Fruit fly (Drosophila melanogaster) whole organism, embryonic: ENCODE results near the gene CG46463.
A peak's percentile ranks its signal among the peaks of the same experiment; 100 is the strongest.

Source experiments
- B-H2 ChIP-seq: fragments of 200-800 bp; sonication (Bioruptor generic); optimal IDR thresholded peaks from 2 replicates; lab custom pipeline; 2018; ENCODE audit warnings: missing biosample characterization, mild to moderate bottlenecking, missing genetic modification characterization
- Bgb ChIP-seq: fragments of 200-800 bp; sonication (Bioruptor generic); IDR thresholded peaks from 2 replicates; pipeline ENCODE4 v1.3.6; 2022; ENCODE audit warnings: missing biosample characterization, missing genetic modification characterization; ENCODE audit not compliant: partially characterized antibody
- BtbVII ChIP-seq: fragments of 200-800 bp; sonication (Bioruptor generic); optimal IDR thresholded peaks from 3 replicates; lab custom pipeline; 2017; ENCODE audit warnings: missing biosample characterization, mild to moderate bottlenecking, missing genetic modification characterization
- CG10147 ChIP-seq: fragments of 200-800 bp; sonication (Bioruptor generic); optimal IDR thresholded peaks from 2 replicates; lab custom pipeline; 2019; ENCODE audit warnings: missing biosample characterization, mild to moderate bottlenecking, missing genetic modification characterization, moderate library complexity
- CG10267 ChIP-seq: fragments of 200-800 bp; sonication (Bioruptor generic); optimal IDR thresholded peaks from 2 replicates; lab custom pipeline; 2018; ENCODE audit warnings: missing biosample characterization, mild to moderate bottlenecking, missing genetic modification characterization, moderate library complexity
- CG10543 ChIP-seq: fragments of 200-800 bp; sonication (Bioruptor generic); optimal IDR thresholded peaks from 3 replicates; lab custom pipeline; 2017; ENCODE audit warnings: missing biosample characterization, mild to moderate bottlenecking, missing genetic modification characterization, moderate library complexity
- CG10959 ChIP-seq: fragments of 200-800 bp; sonication (Bioruptor generic); IDR thresholded peaks from 2 replicates; pipeline ENCODE4 v1.3.6; 2022; ENCODE audit warnings: missing biosample characterization, missing genetic modification characterization
- CG12104 ChIP-seq: fragments of 200-800 bp; sonication (Bioruptor generic); optimal IDR thresholded peaks from 3 replicates; lab custom pipeline; 2016; ENCODE audit warnings: missing biosample characterization, missing genetic modification characterization
- CG13775 ChIP-seq: fragments of 200-800 bp; sonication (Bioruptor generic); optimal IDR thresholded peaks from 3 replicates; lab custom pipeline; 2017; ENCODE audit warnings: missing biosample characterization, mild to moderate bottlenecking, missing genetic modification characterization
- CG15696 ChIP-seq: fragments of 200-800 bp; sonication (Bioruptor generic); optimal IDR thresholded peaks from 2 replicates; lab custom pipeline; 2019; ENCODE audit warnings: missing biosample characterization, mild to moderate bottlenecking, missing genetic modification characterization, moderate library complexity
- CG17385 ChIP-seq: fragments of 200-800 bp; sonication (Bioruptor generic); optimal IDR thresholded peaks from 3 replicates; lab custom pipeline; 2018; ENCODE audit warnings: missing biosample characterization, mild to moderate bottlenecking, missing genetic modification characterization
- CG17912 ChIP-seq: fragments of 200-800 bp; sonication (Bioruptor generic); optimal IDR thresholded peaks from 2 replicates; lab custom pipeline; 2018; ENCODE audit warnings: missing biosample characterization, mild to moderate bottlenecking, missing genetic modification characterization
- CG34224 ChIP-seq: fragments of 200-800 bp; sonication (Bioruptor generic); IDR thresholded peaks from 3 replicates; pipeline ENCODE4 v1.3.6; 2022; ENCODE audit warnings: missing biosample characterization, missing genetic modification characterization; ENCODE audit not compliant: partially characterized antibody
- CG3838 ChIP-seq: fragments of 200-800 bp; sonication (Bioruptor generic); optimal IDR thresholded peaks from 3 replicates; lab custom pipeline; 2016; ENCODE audit warnings: missing biosample characterization, missing genetic modification characterization
- CG43689 ChIP-seq: fragments of 200-800 bp; sonication (Bioruptor generic); IDR thresholded peaks from 2 replicates; pipeline ENCODE4 v1.3.6; 2022; ENCODE audit warnings: missing biosample characterization, missing genetic modification characterization
- CG4820 ChIP-seq: fragments of 200-800 bp; sonication (Bioruptor generic); optimal IDR thresholded peaks from 3 replicates; lab custom pipeline; 2016; ENCODE audit warnings: missing biosample characterization, missing genetic modification characterization
- CG7786 ChIP-seq: fragments of 200-800 bp; sonication (Bioruptor generic); optimal IDR thresholded peaks from 2 replicates; lab custom pipeline; 2016; ENCODE audit warnings: missing biosample characterization, missing genetic modification characterization
- CG8388 ChIP-seq: fragments of 200-800 bp; sonication (Bioruptor generic); optimal IDR thresholded peaks from 2 replicates; lab custom pipeline; 2019; ENCODE audit warnings: missing biosample characterization, mild to moderate bottlenecking, missing genetic modification characterization, moderate library complexity
- CG8765 ChIP-seq: fragments of 200-800 bp; sonication (Bioruptor generic); IDR thresholded peaks from 2 replicates; pipeline ENCODE4 v1.3.6; 2022; ENCODE audit warnings: missing biosample characterization, missing genetic modification characterization
- CG9797 ChIP-seq: fragments of 200-800 bp; sonication (Bioruptor generic); optimal IDR thresholded peaks from 3 replicates; lab custom pipeline; 2018; ENCODE audit warnings: missing biosample characterization, mild to moderate bottlenecking, missing genetic modification characterization
- Deaf1 ChIP-seq: fragments of 200-800 bp; optimal IDR thresholded peaks from 3 replicates; lab custom pipeline; 2019; ENCODE audit warnings: missing biosample characterization, mild to moderate bottlenecking, missing genetic modification characterization, moderate library complexity
- Dip3 ChIP-seq: fragments of 200-800 bp; sonication (Bioruptor generic); optimal IDR thresholded peaks from 3 replicates; lab custom pipeline; 2016; ENCODE audit warnings: missing biosample characterization, missing genetic modification characterization
- Dll ChIP-seq: fragments of 200-800 bp; sonication (Bioruptor generic); IDR thresholded peaks from 4 replicates; pipeline ENCODE4 v1.3.6; 2022; ENCODE audit warnings: missing biosample characterization, missing genetic modification characterization; ENCODE audit not compliant: partially characterized antibody
- Hand ChIP-seq: fragments of 200-800 bp; sonication (Bioruptor generic); optimal IDR thresholded peaks from 2 replicates; lab custom pipeline; 2017; ENCODE audit warnings: mild to moderate bottlenecking, missing biosample characterization, missing genetic modification reagents, missing genetic modification characterization
- Jarid2 ChIP-seq: fragments of 200-800 bp; sonication (Bioruptor generic); optimal IDR thresholded peaks from 3 replicates; lab custom pipeline; 2017; ENCODE audit warnings: mild to moderate bottlenecking, missing biosample characterization, missing genetic modification reagents, missing genetic modification characterization
- Nf-YC ChIP-seq: fragments of 200-800 bp; optimal IDR thresholded peaks from 3 replicates; lab custom pipeline; 2019; ENCODE audit warnings: missing biosample characterization, mild to moderate bottlenecking, missing genetic modification characterization, moderate library complexity
- Oaz ChIP-seq: fragments of 200-800 bp; sonication (Bioruptor generic); IDR thresholded peaks from 2 replicates; pipeline ENCODE4 v1.3.6; 2022; ENCODE audit warnings: missing biosample characterization, missing genetic modification characterization
- ato ChIP-seq: fragments of 200-800 bp; sonication (Bioruptor generic); IDR thresholded peaks from 2 replicates; pipeline ENCODE4 v1.3.6; 2022; ENCODE audit warnings: missing biosample characterization, missing genetic modification characterization; ENCODE audit not compliant: partially characterized antibody
- az2 ChIP-seq: fragments of 200-800 bp; sonication (Bioruptor generic); optimal IDR thresholded peaks from 3 replicates; lab custom pipeline; 2016; ENCODE audit warnings: missing biosample characterization, missing genetic modification characterization
- btn ChIP-seq: fragments of 200-800 bp; sonication (Bioruptor generic); optimal IDR thresholded peaks from 2 replicates; lab custom pipeline; 2016; ENCODE audit warnings: missing biosample characterization, missing genetic modification characterization
- da ChIP-seq: fragments of 200-800 bp; sonication (Bioruptor generic); optimal IDR thresholded peaks from 2 replicates; lab custom pipeline; 2016; ENCODE audit warnings: missing biosample characterization, missing genetic modification characterization
- dimm ChIP-seq: fragments of 200-800 bp; sonication (Bioruptor generic); IDR thresholded peaks from 2 replicates; pipeline ENCODE4 v1.3.6; 2022; ENCODE audit warnings: missing biosample characterization, missing genetic modification characterization
- esg ChIP-seq: fragments of 200-800 bp; sonication (Bioruptor generic); conservative IDR thresholded peaks from 2 replicates; pipeline ENCODE4 v1.3.6; 2022; ENCODE audit warnings: missing biosample characterization, missing genetic modification characterization
- fru ChIP-seq: fragments of >200 bp; optimal IDR thresholded peaks from 2 replicates; lab custom pipeline; 2017
- hbn ChIP-seq: fragments of 200-800 bp; sonication (Bioruptor generic); IDR thresholded peaks from 2 replicates; pipeline ENCODE4 v1.3.6; 2022; ENCODE audit warnings: missing biosample characterization, missing genetic modification characterization; ENCODE audit not compliant: partially characterized antibody
- jing ChIP-seq: fragments of 200-800 bp; sonication (Bioruptor generic); optimal IDR thresholded peaks from 2 replicates; lab custom pipeline; 2018; ENCODE audit warnings: missing biosample characterization, mild to moderate bottlenecking, missing genetic modification characterization
- ken ChIP-seq: fragments of 200-800 bp; sonication (Bioruptor generic); IDR thresholded peaks from 3 replicates; pipeline ENCODE4 v1.3.6; 2022; ENCODE audit warnings: missing biosample characterization, missing genetic modification characterization
- klu ChIP-seq: fragments of 200-800 bp; sonication (Bioruptor generic); IDR thresholded peaks from 2 replicates; pipeline ENCODE4 v1.3.6; 2022; ENCODE audit warnings: missing biosample characterization, missing genetic modification characterization
- lmd ChIP-seq: fragments of 200-800 bp; sonication (Bioruptor generic); IDR thresholded peaks from 2 replicates; pipeline ENCODE4 v1.3.6; 2022; ENCODE audit warnings: missing biosample characterization, missing genetic modification characterization
- mirr ChIP-seq: fragments of 200-800 bp; sonication (Bioruptor generic); optimal IDR thresholded peaks from 3 replicates; lab custom pipeline; 2018; ENCODE audit warnings: missing biosample characterization, mild to moderate bottlenecking, missing genetic modification characterization
- nau ChIP-seq: fragments of 200-800 bp; sonication (Bioruptor generic); optimal IDR thresholded peaks from 3 replicates; lab custom pipeline; 2017; ENCODE audit warnings: missing biosample characterization, mild to moderate bottlenecking, missing genetic modification characterization, missing genetic modification reagents
- nom ChIP-seq: fragments of 200-800 bp; sonication (Bioruptor generic); optimal IDR thresholded peaks from 2 replicates; lab custom pipeline; 2017; ENCODE audit warnings: missing biosample characterization, missing genetic modification characterization, mild to moderate bottlenecking, moderate library complexity, missing genetic modification reagents
- oc ChIP-seq: fragments of 200-800 bp; sonication (Bioruptor generic); optimal IDR thresholded peaks from 2 replicates; lab custom pipeline; 2018; ENCODE audit warnings: missing biosample characterization, mild to moderate bottlenecking, missing genetic modification characterization, moderate library complexity
- p53 ChIP-seq: fragments of 200-800 bp; sonication (Bioruptor generic); optimal IDR thresholded peaks from 2 replicates; lab custom pipeline; 2016; ENCODE audit warnings: missing biosample characterization, missing genetic modification characterization
- sens-2 ChIP-seq: fragments of 200-800 bp; sonication (Bioruptor generic); IDR thresholded peaks from 2 replicates; pipeline ENCODE4 v1.3.6; 2022; ENCODE audit warnings: missing biosample characterization, missing genetic modification characterization
- sisA ChIP-seq: fragments of 200-800 bp; sonication (Bioruptor generic); IDR thresholded peaks from 2 replicates; pipeline ENCODE4 v1.3.6; 2022; ENCODE audit warnings: missing biosample characterization, missing genetic modification characterization
- slbo ChIP-seq: fragments of 200-800 bp; sonication (Bioruptor generic); IDR thresholded peaks from 2 replicates; pipeline ENCODE4 v1.3.6; 2022; ENCODE audit warnings: missing biosample characterization, missing genetic modification characterization
- sna ChIP-seq: fragments of 200-800 bp; sonication (Bioruptor generic); IDR thresholded peaks from 2 replicates; pipeline ENCODE4 v1.3.6; 2022; ENCODE audit warnings: missing biosample characterization, missing genetic modification characterization; ENCODE audit not compliant: partially characterized antibody
- tap ChIP-seq: fragments of 200-800 bp; optimal IDR thresholded peaks from 3 replicates; lab custom pipeline; 2019; ENCODE audit warnings: missing biosample characterization, mild to moderate bottlenecking, missing genetic modification characterization, moderate library complexity
- unpg ChIP-seq: fragments of 200-800 bp; sonication (Bioruptor generic); optimal IDR thresholded peaks from 3 replicates; lab custom pipeline; 2018; ENCODE audit warnings: missing biosample characterization, mild to moderate bottlenecking, missing genetic modification characterization, moderate library complexity
- z ChIP-seq: fragments of 200-800 bp; sonication (Bioruptor generic); IDR thresholded peaks from 3 replicates; pipeline ENCODE4 v1.3.6; 2022; ENCODE audit warnings: missing biosample characterization, missing genetic modification characterization

Gene CG46463

DNA sequence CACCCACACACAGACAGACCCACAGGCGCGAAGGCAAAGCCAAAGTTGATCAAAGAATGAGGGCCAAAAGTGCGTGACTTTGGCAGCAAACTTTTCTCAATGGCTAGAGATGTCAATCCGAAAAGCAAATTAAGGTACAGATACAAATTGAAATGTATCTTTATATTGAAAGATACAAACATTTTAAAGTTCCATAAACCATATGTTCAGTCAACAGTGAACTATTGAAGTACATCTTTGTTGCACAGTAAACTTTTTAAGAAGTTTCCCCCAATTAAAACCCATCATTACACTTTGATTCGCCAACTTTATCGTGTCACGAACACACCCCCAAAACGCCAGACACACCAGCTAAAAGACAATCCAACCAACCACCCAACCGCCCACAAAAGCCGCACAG lies 49.4 kb upstream of the CG46463 start (continued):
- no peak for TF ChIP-seq Jarid2
- TF ChIP-seq CG8388 (GFP tag; lab: Kevin White, UChicago): no peak
- no peak for TF ChIP-seq tap
- TF ChIP-seq CG9797 (GFP tag; lab: Kevin White, UChicago): no peak
- no peak for TF ChIP-seq CG3838 (GFP tag; lab: Kevin White, UChicago)
- no peak for TF ChIP-seq Deaf1
- no peak for TF ChIP-seq az2 (GFP tag; lab: Kevin White, UChicago)
- no peak for TF ChIP-seq CG10267
- TF ChIP-seq CG4820 (GFP tag; lab: Kevin White, UChicago): no peak
- TF ChIP-seq ken: no peak
- peak; percentile 59; the same call in 1 of the 2 replicates for TF ChIP-seq hbn (GFP tag; lab: Robert Waterston, UW)
- TF ChIP-seq esg (GFP tag; lab: Robert Waterston, UW): 0 out of 2 replicates have a peak, but pooled peaks have one; percentile 30
- TF ChIP-seq slbo (GFP tag; lab: Robert Waterston, UW): peak; percentile 51
- no peak for TF ChIP-seq ato (GFP tag; lab: Robert Waterston, UW)
- peak; percentile 64 for TF ChIP-seq CG10147 (GFP tag; lab: Kevin White, UChicago)
- TF ChIP-seq CG12104 (GFP tag; lab: Kevin White, UChicago): no peak
- TF ChIP-seq CG43689 (GFP tag; lab: Robert Waterston, UW): no peak
- TF ChIP-seq dimm (GFP tag; lab: Robert Waterston, UW): no peak
- TF ChIP-seq p53: no peak
- TF ChIP-seq CG7786 (GFP tag; lab: Kevin White, UChicago): peak; percentile 41
- no peak for TF ChIP-seq oc (tag; lab: Kevin White, UChicago)
- no peak for TF ChIP-seq nau (GFP tag; lab: Kevin White, UChicago)
- TF ChIP-seq CG34224: peak; percentile 58
- TF ChIP-seq CG10959 (GFP tag; lab: Robert Waterston, UW): no peak
- no peak for TF ChIP-seq CG17912 (GFP tag; lab: Kevin White, UChicago)
- no peak for TF ChIP-seq CG8765
- no peak for TF ChIP-seq mirr (GFP tag; lab: Kevin White, UChicago)
- peak; percentile 16 for TF ChIP-seq Nf-YC (tag; lab: Kevin White, UChicago)
- peak; percentile 27; the same call in 1 of the 2 replicates for TF ChIP-seq lmd (GFP tag; lab: Robert Waterston, UW)
- TF ChIP-seq sens-2: no peak
- peak; percentile 31; the same call in 1 of the 2 replicates for TF ChIP-seq sna
- peak; percentile 67 for TF ChIP-seq Dll
- no peak for TF ChIP-seq klu (GFP tag; lab: Robert Waterston, UW)
- TF ChIP-seq unpg: peak; percentile 19
- TF ChIP-seq CG10543: peak; percentile 79
- TF ChIP-seq Bgb: no peak
- peak; percentile 4 for TF ChIP-seq CG13775
- peak; percentile 20 for TF ChIP-seq BtbVII
- peak; percentile 5 for TF ChIP-seq CG17385 (GFP tag; lab: Kevin White, UChicago)
- TF ChIP-seq jing (GFP tag; lab: Kevin White, UChicago): no peak
- no peak for TF ChIP-seq CG15696 (tag; lab: Kevin White, UChicago)
- no peak for TF ChIP-seq z (GFP tag; lab: Robert Waterston, UW)
- TF ChIP-seq da: no peak
- TF ChIP-seq fru (lab: Kevin White, UChicago): no peak
- TF ChIP-seq btn (GFP tag; lab: Kevin White, UChicago): no peak
- peak; percentile 58 for TF ChIP-seq Hand (GFP tag; lab: Kevin White, UChicago)
- no peak for TF ChIP-seq nom (GFP tag; lab: Kevin White, UChicago)
- TF ChIP-seq Dip3: no peak
- no peak for TF ChIP-seq B-H2 (GFP tag; lab: Kevin White, UChicago)
- TF ChIP-seq Oaz (GFP tag; lab: Robert Waterston, UW): no peak
- TF ChIP-seq sisA (GFP tag; lab: Robert Waterston, UW): no peak
